Fruit fly (Drosophila melanogaster): ENCODE data around the gene ND-ASHI.

The ND-ASHI gene

dm6 chrX:6687267-6687666, 8.3 kb upstream of the ND-ASHI start, which contains the start of gene CG44303:
Gene CG44303, minus strand, starts transcription at chrX:6687420.
- TF ChIP-seq CG7101 (tag; optimal IDR thresholded peaks at IDR 0.05) (no peak), pad (GFP tag; optimal IDR thresholded peaks at IDR 0.05) (no peak)

dm6 chrX:6683635-6684499, 4.9 kb upstream of the ND-ASHI start, which contains the start of gene Pink1:
Gene Pink1, plus strand, starts transcription at chrX:6683798.
- TF ChIP-seq Clk (GFP tag; optimal IDR thresholded peaks at IDR 0.05): no peak
- TF ChIP-seq Mnt (GFP tag; optimal IDR thresholded peaks at IDR 0.05): peak; percentile 73
- no peak for TF ChIP-seq CG5204 (GFP tag; optimal IDR thresholded peaks at IDR 0.05)
- no peak for TF ChIP-seq CG11617 (GFP tag; optimal IDR thresholded peaks at IDR 0.05)
- TF ChIP-seq kay (GFP tag; ENCODE audit: borderline replicate concordance): no peak
- no peak for TF ChIP-seq CG1620 (GFP tag; optimal IDR thresholded peaks at IDR 0.05)
- TF ChIP-seq CG14711 (tag; optimal IDR thresholded peaks at IDR 0.05): no peak
- no peak for TF ChIP-seq Crg-1 (GFP tag; optimal IDR thresholded peaks at IDR 0.05)
- TF ChIP-seq ovo (GFP tag; optimal IDR thresholded peaks at IDR 0.05): no peak
- TF ChIP-seq Hr96 (GFP tag; optimal IDR thresholded peaks at IDR 0.05): no peak
- TF ChIP-seq tj (GFP tag; optimal IDR thresholded peaks at IDR 0.05): peak; percentile 38
- peak; percentile 58 for TF ChIP-seq bab1 (GFP tag; optimal IDR thresholded peaks at IDR 0.05)
- no peak for TF ChIP-seq pad (GFP tag; optimal IDR thresholded peaks at IDR 0.05)
- no peak for TF ChIP-seq CG7045 (GFP tag; optimal IDR thresholded peaks at IDR 0.05)
- peak; percentile 3 for TF ChIP-seq cic (GFP tag; optimal IDR thresholded peaks at IDR 0.05)
- TF ChIP-seq CG12768 (GFP tag; optimal IDR thresholded peaks at IDR 0.05): no peak
- peak; percentile 19 for TF ChIP-seq CG7101 (tag; optimal IDR thresholded peaks at IDR 0.05)
- TF ChIP-seq toe (GFP tag; optimal IDR thresholded peaks at IDR 0.05): no peak
- no peak for TF ChIP-seq cnc (optimal IDR thresholded peaks at IDR 0.05)
- TF ChIP-seq CG33017 (tag; optimal IDR thresholded peaks at IDR 0.05): no peak

- TF ChIP-seq CG11617 (GFP tag; optimal IDR thresholded peaks at IDR 0.05): no peak
- TF ChIP-seq Mnt (GFP tag; optimal IDR thresholded peaks at IDR 0.05): no peak
- no peak for TF ChIP-seq toe (GFP tag; optimal IDR thresholded peaks at IDR 0.05)
- no peak for TF ChIP-seq ovo (GFP tag; optimal IDR thresholded peaks at IDR 0.05)
- TF ChIP-seq kay (GFP tag; ENCODE audit: borderline replicate concordance): no peak
- no peak for TF ChIP-seq cnc (optimal IDR thresholded peaks at IDR 0.05)
- TF ChIP-seq Hr96 (GFP tag; optimal IDR thresholded peaks at IDR 0.05): no peak
- TF ChIP-seq CG7045 (GFP tag; optimal IDR thresholded peaks at IDR 0.05): no peak
- no peak for TF ChIP-seq tj (GFP tag; optimal IDR thresholded peaks at IDR 0.05)
- TF ChIP-seq CG12768 (GFP tag; optimal IDR thresholded peaks at IDR 0.05): no peak
- no peak for TF ChIP-seq CG7101 (tag; optimal IDR thresholded peaks at IDR 0.05)
- TF ChIP-seq pad (GFP tag; optimal IDR thresholded peaks at IDR 0.05): no peak
- no peak for TF ChIP-seq CG33017 (tag; optimal IDR thresholded peaks at IDR 0.05)
- no peak for TF ChIP-seq CG1620 (GFP tag; optimal IDR thresholded peaks at IDR 0.05)
Observed at dm6 chrX:6681467-6681866, 2.5 kb upstream of the ND-ASHI start, which contains the start of gene Fum2. Gene Fum2, plus strand, starts transcription at chrX:6681767.

dm6 chrX:6679502-6679810, 538 bp upstream of the ND-ASHI start:
- TF ChIP-seq kay (GFP tag; ENCODE audit: borderline replicate concordance): no peak
- no peak for TF ChIP-seq Clk (GFP tag; optimal IDR thresholded peaks at IDR 0.05)
- peak; percentile 59 for TF ChIP-seq Mnt (GFP tag; optimal IDR thresholded peaks at IDR 0.05)
- no peak for TF ChIP-seq toe (GFP tag; optimal IDR thresholded peaks at IDR 0.05)
- no peak for TF ChIP-seq CG11617 (GFP tag; optimal IDR thresholded peaks at IDR 0.05)
- TF ChIP-seq pad (GFP tag; optimal IDR thresholded peaks at IDR 0.05): peak; percentile 46
- peak; percentile 28 for TF ChIP-seq cic (GFP tag; optimal IDR thresholded peaks at IDR 0.05)
- TF ChIP-seq Hr96 (GFP tag; optimal IDR thresholded peaks at IDR 0.05): no peak
- no peak for TF ChIP-seq CG5204 (GFP tag; optimal IDR thresholded peaks at IDR 0.05)

- TF ChIP-seq CG11617 (GFP tag; optimal IDR thresholded peaks at IDR 0.05) (peak; percentile 35), Hr96 (GFP tag; optimal IDR thresholded peaks at IDR 0.05) (no peak), toe (GFP tag; optimal IDR thresholded peaks at IDR 0.05) (peak; percentile 48), CG1620 (GFP tag; optimal IDR thresholded peaks at IDR 0.05) (peak; percentile 62), bab1 (GFP tag; optimal IDR thresholded peaks at IDR 0.05) (peak; percentile 43), CG7101 (tag; optimal IDR thresholded peaks at IDR 0.05) (peak; percentile 26), Mnt (GFP tag; optimal IDR thresholded peaks at IDR 0.05) (peak; percentile 65), kay (GFP tag; ENCODE audit: borderline replicate concordance) (no peak), CG7045 (GFP tag; optimal IDR thresholded peaks at IDR 0.05) (no peak), pad (GFP tag; optimal IDR thresholded peaks at IDR 0.05) (peak; percentile 11), Crg-1 (GFP tag; optimal IDR thresholded peaks at IDR 0.05) (peak; percentile 40), CG5204 (GFP tag; optimal IDR thresholded peaks at IDR 0.05) (no peak), CG14711 (tag; optimal IDR thresholded peaks at IDR 0.05) (peak; percentile 44)
Observed at dm6 chrX:6677826-6678489, 960 bp downstream of the ND-ASHI start, which contains the start of gene Fum1. Gene Fum1, plus strand, starts transcription at chrX:6678424.

Data from whole organism, adult.